Worm (Caenorhabditis elegans) whole organism, L4 larva: ENCODE data around the gene mig-22.

Experiments used
- F26F4.8 ChIP-seq: fragments of 200-800 bp; sonication (Bioruptor generic); conservative IDR thresholded peaks from 2 replicates; pipeline ENCODE4 v1.3.6; 2022; ENCODE audit warnings: missing genetic modification characterization, missing compliant biosample characterization
- F44E2.7 ChIP-seq: fragments of 200-800 bp; sonication (Bioruptor generic); IDR thresholded peaks from 2 replicates; pipeline ENCODE4 v2.1.2; 2022; ENCODE audit warnings: missing genetic modification characterization, missing compliant biosample characterization
- Y105C5A.15 ChIP-seq: fragments of 200-800 bp; sonication (Bioruptor generic); IDR thresholded peaks from 2 replicates; pipeline ENCODE4 v1.3.6; 2022; ENCODE audit warnings: missing genetic modification characterization, missing compliant biosample characterization
- ZK337.2 ChIP-seq: fragments of 200-800 bp; sonication (Bioruptor generic); IDR thresholded peaks from 2 replicates; pipeline ENCODE4 v1.3.6; 2022; ENCODE audit warnings: missing genetic modification reagents, missing genetic modification characterization, missing compliant biosample characterization
- aha-1 ChIP-seq: fragments of 150-350 bp; peaks from one replicate; lab custom pipeline; 2014; ENCODE audit warnings: missing biosample characterization, missing genetic modification characterization
- attf-4 ChIP-seq: sonication (generic microtip); optimal IDR thresholded peaks from 3 replicates; lab custom pipeline; 2017; ENCODE audit warnings: missing biosample characterization, missing genetic modification characterization
- ceh-44 ChIP-seq: fragments of 200-800 bp; sonication (Bioruptor generic); IDR thresholded peaks from 2 replicates; pipeline ENCODE4 v1.3.6; 2022; ENCODE audit warnings: missing genetic modification reagents, missing genetic modification characterization, missing compliant biosample characterization
- ces-1 ChIP-seq: fragments of 150-350 bp; sonication (generic microtip); optimal IDR thresholded peaks from 4 replicates; lab custom pipeline; 2014; ENCODE audit warnings: missing biosample characterization, missing genetic modification reagents, missing genetic modification characterization
- ctbp-1 ChIP-seq: fragments of 200-800 bp; sonication (Bioruptor generic); IDR thresholded peaks from 2 replicates; pipeline ENCODE4 v1.3.6; 2022; ENCODE audit warnings: missing genetic modification reagents, missing genetic modification characterization, missing compliant biosample characterization
- dpl-1 ChIP-seq: fragments of 150-350 bp; optimal IDR thresholded peaks from 2 replicates; lab custom pipeline; 2014; ENCODE audit warnings: missing biosample characterization, missing genetic modification reagents, missing genetic modification characterization
- fkh-10 ChIP-seq: fragments of 150-350 bp; optimal IDR thresholded peaks from 2 replicates; lab custom pipeline; 2014; ENCODE audit warnings: missing biosample characterization, missing genetic modification reagents, missing genetic modification characterization
- hlh-11 ChIP-seq: fragments of 200-800 bp; sonication (Bioruptor generic); optimal IDR thresholded peaks from 2 replicates; lab custom pipeline; 2018; ENCODE audit warnings: mild to moderate bottlenecking, missing genetic modification characterization, missing compliant biosample characterization
- hlh-30 ChIP-seq: sonication (generic microtip); optimal IDR thresholded peaks from 2 replicates; lab custom pipeline; 2017; ENCODE audit warnings: antibody characterized with exemption, mild to moderate bottlenecking, missing genetic modification characterization, missing compliant biosample characterization; ENCODE audit not compliant: insufficient read depth
- hmg-1.1 ChIP-seq: fragments of 200-800 bp; sonication (Bioruptor generic); IDR thresholded peaks from 2 replicates; pipeline ENCODE4 v1.3.6; 2022; ENCODE audit warnings: missing genetic modification reagents, missing genetic modification characterization, missing compliant biosample characterization
- lin-1 ChIP-seq: fragments of 200-800 bp; sonication (Bioruptor generic); IDR thresholded peaks from 2 replicates; pipeline ENCODE4 v1.3.6; 2022; ENCODE audit warnings: missing genetic modification reagents, missing genetic modification characterization, missing compliant biosample characterization
- lin-29 ChIP-seq: fragments of 200-800 bp; sonication (Bioruptor generic); IDR thresholded peaks from 2 replicates; pipeline ENCODE4 v1.3.6; 2022; ENCODE audit warnings: missing genetic modification reagents, missing genetic modification characterization, missing compliant biosample characterization
- lin-38 ChIP-seq: fragments of 200-800 bp; sonication (Bioruptor generic); IDR thresholded peaks from 2 replicates; pipeline ENCODE4 v1.3.6; 2022; ENCODE audit warnings: missing genetic modification reagents, missing genetic modification characterization, missing compliant biosample characterization
- lin-39 ChIP-seq: fragments of 150-350 bp; optimal IDR thresholded peaks from 2 replicates; lab custom pipeline; 2014; ENCODE audit warnings: missing biosample characterization, missing genetic modification reagents, missing genetic modification characterization
- lir-3 ChIP-seq: sonication (generic microtip); optimal IDR thresholded peaks from 2 replicates; lab custom pipeline; 2016; ENCODE audit warnings: mild to moderate bottlenecking, missing genetic modification characterization, missing compliant biosample characterization
- lsy-2 ChIP-seq, 2 experiments: fragments of 150-350 bp in 1 of 2; sonication (generic microtip) in 1 of 2; optimal IDR thresholded peaks; 2 replicates each; lab custom pipeline; 2014 to 2017; ENCODE audit warnings: missing biosample characterization in 2 of 2, missing genetic modification characterization in 2 of 2
- madf-9 ChIP-seq: fragments of 200-800 bp; sonication (Bioruptor generic); conservative IDR thresholded peaks from 2 replicates; pipeline ENCODE4 v1.3.6; 2022; ENCODE audit warnings: missing genetic modification reagents, missing genetic modification characterization, missing compliant biosample characterization
- mxl-2 ChIP-seq: fragments of 200-800 bp; sonication (Bioruptor generic); conservative IDR thresholded peaks from 2 replicates; pipeline ENCODE4 v1.3.6; 2022; ENCODE audit warnings: missing genetic modification reagents, missing genetic modification characterization, missing compliant biosample characterization
- mxl-3 ChIP-seq: fragments of 200-800 bp; sonication (Bioruptor generic); optimal IDR thresholded peaks from 2 replicates; lab custom pipeline; 2018; ENCODE audit warnings: mild to moderate bottlenecking, missing genetic modification characterization, missing compliant biosample characterization
- nhr-11 ChIP-seq: fragments of 150-350 bp; optimal IDR thresholded peaks from 2 replicates; lab custom pipeline; 2014; ENCODE audit warnings: missing biosample characterization, missing genetic modification characterization
- nhr-28 ChIP-seq: fragments of 150-350 bp; optimal IDR thresholded peaks from 2 replicates; lab custom pipeline; 2014; ENCODE audit warnings: missing biosample characterization, missing genetic modification characterization
- nhr-6 ChIP-seq: fragments of 150-350 bp; optimal IDR thresholded peaks from 2 replicates; lab custom pipeline; 2014; ENCODE audit warnings: missing biosample characterization, missing genetic modification characterization
- nhr-76 ChIP-seq: fragments of 150-350 bp; optimal IDR thresholded peaks from 2 replicates; lab custom pipeline; 2014; ENCODE audit warnings: missing biosample characterization, missing genetic modification characterization
- skn-1 ChIP-seq: fragments of 150-350 bp; optimal IDR thresholded peaks from 2 replicates; lab custom pipeline; 2014; ENCODE audit warnings: missing biosample characterization, missing genetic modification characterization
- tag-97 ChIP-seq: fragments of 200-800 bp; sonication (Bioruptor generic); IDR thresholded peaks from 2 replicates; pipeline ENCODE4 v1.3.6; 2022; ENCODE audit warnings: missing genetic modification characterization, missing compliant biosample characterization
- tra-1 ChIP-seq: fragments of 200-800 bp; sonication (Bioruptor generic); IDR thresholded peaks from 2 replicates; pipeline ENCODE4 v1.3.6; 2022; ENCODE audit warnings: missing genetic modification reagents, missing genetic modification characterization, missing compliant biosample characterization
- unc-130 ChIP-seq: sonication (generic microtip); optimal IDR thresholded peaks from 2 replicates; lab custom pipeline; 2016; ENCODE audit warnings: missing genetic modification reagents, missing genetic modification characterization, missing compliant biosample characterization
- unc-39 ChIP-seq: sonication (generic microtip); optimal IDR thresholded peaks from 2 replicates; lab custom pipeline; 2017; ENCODE audit warnings: missing biosample characterization, missing genetic modification characterization
- unc-62 ChIP-seq, 3 experiments: fragments of 150-350 bp in 1 of 3; sonication (generic microtip); optimal IDR thresholded peaks in 2 of 3; peaks in 1 of 3; 1 replicate in 1 of 3; 2 replicates in 2 of 3; lab custom pipeline; 2014 to 2017; ENCODE audit warnings: missing biosample characterization in 3 of 3, missing genetic modification characterization in 3 of 3, missing genetic modification reagents in 3 of 3, missing genotype in 1 of 3
- zfp-2 ChIP-seq: sonication (generic microtip); optimal IDR thresholded peaks from 2 replicates; lab custom pipeline; 2016; ENCODE audit warnings: mild to moderate bottlenecking, missing genetic modification characterization, missing compliant biosample characterization
- zip-11 ChIP-seq: fragments of 200-800 bp; sonication (Bioruptor generic); IDR thresholded peaks from 2 replicates; pipeline ENCODE4 v1.3.6; 2022; ENCODE audit warnings: missing genetic modification characterization, missing compliant biosample characterization
- zip-2 ChIP-seq: fragments of 150-350 bp; optimal IDR thresholded peaks from 2 replicates; lab custom pipeline; 2014; ENCODE audit warnings: missing biosample characterization, missing genetic modification characterization

Gene mig-22

DNA sequence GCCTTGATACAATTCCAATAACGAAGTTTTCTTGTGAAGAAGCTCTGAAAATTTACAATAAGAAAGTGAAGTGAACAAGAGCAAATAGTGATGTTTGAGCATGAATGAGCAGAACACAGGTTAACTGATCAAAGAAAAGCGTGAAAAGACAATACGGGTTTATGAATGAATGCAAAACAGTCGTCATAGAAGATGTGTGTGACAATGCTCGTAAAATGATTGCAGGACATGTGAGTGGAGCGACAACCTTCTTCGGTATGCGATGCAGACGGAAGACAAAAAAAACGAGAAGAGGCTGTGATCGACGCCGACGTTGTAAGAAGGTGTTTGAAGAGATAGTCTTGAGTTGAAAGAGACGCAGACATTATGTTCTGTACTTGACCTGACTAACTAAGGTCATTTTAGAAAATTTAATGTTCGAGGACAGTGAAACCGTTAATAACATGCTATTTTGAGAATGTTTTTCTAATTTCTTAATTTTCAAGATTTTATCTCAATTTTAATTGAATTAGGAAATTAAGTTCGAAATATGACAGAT is at the start of gene mig-22:
Gene mig-22 (minus strand): TSS at position 51 of the 538 bp plus-strand sequence.
- TF ChIP-seq madf-9 (no peak), dpl-1 (GFP tag; lab: Kevin White, UChicago) (no peak), unc-130 (GFP tag; lab: Kevin White, UChicago) (no peak), F44E2.7 (GFP tag; lab: Robert Waterston, UW) (no peak), F26F4.8 (GFP tag; lab: Robert Waterston, UW) (no peak), aha-1 (tag; lab: Kevin White, UChicago) (peak; percentile 85), unc-62 (GFP tag; optimal IDR thresholded peaks at IDR 0.05 in 1 of 2; lab: Kevin White, UChicago) (peak in 1 of 2 experiments; percentile 83), unc-62 (tag; optimal IDR thresholded peaks at IDR 0.05; lab: Kevin White, UChicago) (no peak), lin-29 (GFP tag; lab: Robert Waterston, UW) (no peak), zip-2 (no peak), Y105C5A.15 (GFP tag; lab: Robert Waterston, UW) (no peak), ZK337.2 (GFP tag; lab: Robert Waterston, UW) (no peak), mxl-3 (peak; percentile 38), hlh-30 (peak; percentile 24), nhr-28 (tag; lab: Kevin White, UChicago) (no peak)

DNA sequence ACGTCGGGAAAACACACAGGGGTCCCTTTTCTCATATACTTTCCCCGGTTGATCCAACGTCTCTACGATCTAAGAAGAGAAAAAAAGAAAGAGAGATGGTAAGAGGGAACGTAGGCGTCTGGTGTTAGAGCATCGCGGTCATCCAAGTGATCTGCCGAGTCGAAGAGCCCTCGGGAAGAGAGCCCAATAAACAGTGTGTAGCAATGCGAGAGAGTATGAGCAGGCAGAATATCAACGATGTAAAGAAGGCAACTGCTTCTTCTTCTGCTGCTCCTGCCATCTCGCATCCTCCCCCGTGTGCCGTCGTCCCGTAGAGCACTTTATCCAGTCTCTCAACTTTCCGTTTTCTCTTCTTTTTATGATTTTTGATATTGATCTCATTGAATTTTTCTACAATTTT is 48.6 kb upstream of the mig-22 start:
- no peak for TF ChIP-seq ZK337.2 (GFP tag; lab: Robert Waterston, UW)
- no peak for TF ChIP-seq zfp-2
- no peak for TF ChIP-seq zip-11
- 0 out of 2 replicates have a peak, but pooled peaks have one; percentile 39 for TF ChIP-seq hmg-1.1
- no peak for TF ChIP-seq lir-3 (tag; lab: Kevin White, UChicago)
- TF ChIP-seq skn-1 (tag; lab: Kevin White, UChicago): no peak
- no peak for TF ChIP-seq lin-38 (GFP tag; lab: Robert Waterston, UW)
- TF ChIP-seq tra-1: no peak
- no peak for TF ChIP-seq lin-39 (tag; lab: Kevin White, UChicago)
- TF ChIP-seq F44E2.7 (GFP tag; lab: Robert Waterston, UW): no peak
- no peak for TF ChIP-seq lin-1 (GFP tag; lab: Robert Waterston, UW)
- peak; percentile 39 for TF ChIP-seq hlh-11 (tag; lab: Kevin White, UChicago)
- no peak for TF ChIP-seq mxl-2 (GFP tag; lab: Robert Waterston, UW)
- no peak for TF ChIP-seq unc-39 (tag; lab: Kevin White, UChicago)
- TF ChIP-seq lin-29 (GFP tag; lab: Robert Waterston, UW): no peak
- TF ChIP-seq nhr-76: no peak
- TF ChIP-seq nhr-6: no peak
- TF ChIP-seq tag-97 (GFP tag; lab: Robert Waterston, UW): no peak
- TF ChIP-seq ceh-44 (GFP tag; lab: Robert Waterston, UW): no peak
- no peak for TF ChIP-seq attf-4 (tag; lab: Kevin White, UChicago)
- TF ChIP-seq nhr-11 (tag; lab: Kevin White, UChicago): no peak
- TF ChIP-seq aha-1 (tag; lab: Kevin White, UChicago): peak; percentile 67

DNA sequence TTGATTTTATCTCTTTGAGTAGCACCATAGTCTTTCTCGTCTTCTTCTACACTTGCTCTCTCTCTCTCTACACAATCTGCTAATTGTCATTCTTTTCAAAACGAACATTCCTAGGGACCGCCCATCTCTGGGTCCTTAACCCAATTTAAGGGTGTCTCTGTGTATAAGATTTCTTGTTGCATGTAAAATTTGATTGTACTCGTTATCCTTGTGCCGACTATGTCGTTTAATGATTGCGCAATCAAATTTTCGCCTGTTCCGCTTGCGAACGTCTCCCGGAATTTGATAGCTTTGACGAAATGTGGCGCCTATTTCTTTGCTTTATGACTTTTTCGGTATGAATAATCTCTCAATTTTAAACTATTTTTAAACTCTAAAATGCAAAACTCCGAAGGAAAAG is 44.0 kb upstream of the mig-22 start:
- peak; percentile 90 for TF ChIP-seq ces-1 (GFP tag; lab: Kevin White, UChicago)
- TF ChIP-seq lsy-2 (tag; optimal IDR thresholded peaks at IDR 0.05; lab: Kevin White, UChicago): peak in 1 of 2 experiments; percentile 6
- no peak for TF ChIP-seq Y105C5A.15 (GFP tag; lab: Robert Waterston, UW)
- 0 out of 2 replicates have a peak, but pooled peaks have one; percentile 23 for TF ChIP-seq ctbp-1 (GFP tag; lab: Robert Waterston, UW)
- TF ChIP-seq fkh-10 (GFP tag; lab: Kevin White, UChicago): peak; percentile 81
- TF ChIP-seq unc-62 (GFP tag; optimal IDR thresholded peaks at IDR 0.05 in 1 of 2; lab: Kevin White, UChicago): peak in 1 of 2 experiments; percentile 68
- TF ChIP-seq unc-62 (tag; optimal IDR thresholded peaks at IDR 0.05; lab: Kevin White, UChicago): no peak
